Worm (Caenorhabditis elegans): Measurements from ENCODE around the gene abu-2.
A peak's percentile ranks its signal among the peaks of the same experiment; 100 is the strongest.

abu-2 gene

DNA sequence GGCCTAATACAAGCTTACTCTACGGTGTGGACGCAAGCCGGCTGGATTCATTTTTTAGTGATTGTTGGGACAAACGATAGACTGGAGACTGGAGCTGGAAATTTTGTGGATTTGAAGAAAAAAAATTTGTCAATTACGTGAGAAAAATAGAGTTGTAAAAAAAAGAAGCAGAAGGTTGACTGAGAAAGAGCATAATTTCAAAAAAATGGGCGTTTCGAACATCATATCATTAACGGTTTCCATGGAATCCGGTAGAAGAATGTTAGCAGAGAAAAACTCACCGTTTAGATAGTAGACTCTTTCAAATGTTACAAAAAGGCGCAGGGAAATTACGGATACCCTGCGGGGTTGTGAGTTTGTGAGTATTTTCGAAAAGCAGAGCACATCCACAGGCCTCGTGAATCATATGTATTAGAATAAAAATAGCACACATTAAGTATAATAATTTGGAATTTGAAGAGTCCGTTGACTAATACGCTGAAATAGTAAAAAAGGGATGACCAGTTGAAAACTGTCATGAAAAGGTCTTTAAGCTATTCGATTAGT lies 39.6 kb downstream of the abu-2 start, which contains the start of gene F56C3.7 (continued):
- TF ChIP-seq nhr-28 (tag; optimal IDR thresholded peaks at IDR 0.05) (no peak), Y48G9A.11 (GFP tag; IDR thresholded peaks at IDR 0.05) (no peak), hmg-1.1 (GFP tag; IDR thresholded peaks at IDR 0.05) (peak; percentile 46), mxl-3 (GFP tag; optimal IDR thresholded peaks at IDR 0.05) (no peak), duxl-1 (tag; optimal IDR thresholded peaks at IDR 0.05; ENCODE audit: poor library complexity) (peak; percentile 39), cey-2 (tag; optimal IDR thresholded peaks at IDR 0.05; ENCODE audit: borderline replicate concordance, insufficient read depth) (no peak), zip-2 (tag; optimal IDR thresholded peaks at IDR 0.05) (no peak), skn-1 (tag; optimal IDR thresholded peaks at IDR 0.05) (no peak)

ce11 chrX:1367416-1367815 lies 43.0 kb downstream of the abu-2 start, which contains the start of gene dgn-2:
Gene dgn-2, minus strand, starts transcription at chrX:1367516.
- TF ChIP-seq lin-13 (GFP tag; optimal IDR thresholded peaks at IDR 0.05) (no peak), ztf-11 (tag; optimal IDR thresholded peaks at IDR 0.05) (no peak), nhr-11 (tag; optimal IDR thresholded peaks at IDR 0.05) (no peak)

DNA sequence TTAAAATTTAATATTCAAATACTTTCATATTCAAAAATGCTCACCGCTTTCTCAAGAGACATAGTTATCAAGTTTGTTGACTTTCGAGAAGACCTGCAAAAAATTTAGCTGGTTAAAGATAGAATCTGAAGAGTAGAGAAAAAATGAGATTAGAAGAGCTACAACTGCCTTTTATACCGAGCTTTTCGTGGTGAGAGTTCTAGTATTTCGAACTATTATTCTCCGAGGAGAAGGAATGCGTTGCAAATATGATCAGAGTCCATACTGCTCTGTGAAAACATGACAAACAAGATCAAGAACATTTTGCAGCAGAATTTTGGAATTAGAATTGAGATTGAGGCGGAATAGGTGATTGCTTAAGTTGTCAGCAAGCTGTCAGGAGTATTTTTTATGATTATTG lies 49.8 kb downstream of the abu-2 start, which contains the start of gene F56C3.4:
Gene F56C3.4 (minus strand): TSS at position 101 of the 400 bp plus-strand sequence.
- TF ChIP-seq aha-1 (tag) (peak; percentile 89), ztf-7 (tag; optimal IDR thresholded peaks at IDR 0.05) (no peak)
